Fruit fly (Drosophila melanogaster) whole organism, embryonic: ENCODE measurements around the gene Tcs4.
A peak's percentile ranks its signal among the peaks of the same experiment; 100 is the strongest.

Experiments used
- B-H2 ChIP-seq: fragments of 200-800 bp; sonication (Bioruptor generic); optimal IDR thresholded peaks from 2 replicates; lab custom pipeline; 2018; ENCODE audit warnings: missing biosample characterization, mild to moderate bottlenecking, missing genetic modification characterization
- CG11456 ChIP-seq: fragments of 200-800 bp; sonication (Bioruptor generic); IDR thresholded peaks from 3 replicates; pipeline ENCODE4 v1.3.6; 2022; ENCODE audit warnings: missing biosample characterization, missing genetic modification characterization
- CG11696 ChIP-seq: fragments of 200-800 bp; sonication (Bioruptor generic); IDR thresholded peaks from 2 replicates; pipeline ENCODE4 v1.3.6; 2022; ENCODE audit warnings: missing biosample characterization, missing genetic modification characterization
- CG12236 ChIP-seq: fragments of 200-800 bp; sonication (Bioruptor generic); optimal IDR thresholded peaks from 2 replicates; lab custom pipeline; 2016; ENCODE audit warnings: missing biosample characterization, missing genetic modification characterization
- CG13424 ChIP-seq: fragments of 200-800 bp; sonication (Bioruptor generic); optimal IDR thresholded peaks from 2 replicates; lab custom pipeline; 2019; ENCODE audit warnings: missing biosample characterization, mild to moderate bottlenecking, missing genetic modification characterization, moderate library complexity
- CG14014 ChIP-seq: fragments of 200-800 bp; sonication (Bioruptor generic); IDR thresholded peaks from 2 replicates; pipeline ENCODE4 v1.3.6; 2022; ENCODE audit warnings: missing biosample characterization, missing genetic modification characterization
- CG1603 ChIP-seq: fragments of 200-800 bp; sonication (Bioruptor generic); optimal IDR thresholded peaks from 2 replicates; lab custom pipeline; 2019; ENCODE audit warnings: missing biosample characterization, mild to moderate bottlenecking, missing genetic modification characterization, moderate library complexity
- CG18619 ChIP-seq: fragments of 200-800 bp; sonication (Bioruptor generic); optimal IDR thresholded peaks from 3 replicates; lab custom pipeline; 2017; ENCODE audit warnings: missing biosample characterization, mild to moderate bottlenecking, missing genetic modification characterization
- CG32772 ChIP-seq: fragments of 200-800 bp; sonication (Bioruptor generic); IDR thresholded peaks from 2 replicates; pipeline ENCODE4 v1.3.6; 2022; ENCODE audit warnings: missing biosample characterization, missing genetic modification characterization
- CG3281 ChIP-seq: fragments of 200-800 bp; sonication (Bioruptor generic); optimal IDR thresholded peaks from 3 replicates; lab custom pipeline; 2017; ENCODE audit warnings: missing biosample characterization, mild to moderate bottlenecking, missing genetic modification characterization
- CG34224 ChIP-seq: fragments of 200-800 bp; sonication (Bioruptor generic); IDR thresholded peaks from 3 replicates; pipeline ENCODE4 v1.3.6; 2022; ENCODE audit warnings: missing biosample characterization, missing genetic modification characterization; ENCODE audit not compliant: partially characterized antibody
- CG3847 ChIP-seq: fragments of 200-800 bp; sonication (Bioruptor generic); IDR thresholded peaks from 2 replicates; pipeline ENCODE4 v1.3.6; 2022; ENCODE audit warnings: missing biosample characterization, missing genetic modification characterization
- CG3995 ChIP-seq: fragments of 200-800 bp; sonication (Bioruptor generic); optimal IDR thresholded peaks from 3 replicates; lab custom pipeline; 2016; ENCODE audit warnings: missing biosample characterization, missing genetic modification characterization
- CG8281 ChIP-seq: fragments of 200-800 bp; sonication (Bioruptor generic); optimal IDR thresholded peaks from 2 replicates; lab custom pipeline; 2018; ENCODE audit warnings: missing biosample characterization, mild to moderate bottlenecking, missing genetic modification characterization, moderate library complexity
- CG8388 ChIP-seq: fragments of 200-800 bp; sonication (Bioruptor generic); optimal IDR thresholded peaks from 2 replicates; lab custom pipeline; 2019; ENCODE audit warnings: missing biosample characterization, mild to moderate bottlenecking, missing genetic modification characterization, moderate library complexity
- CG8944 ChIP-seq: fragments of 200-800 bp; sonication (Bioruptor generic); optimal IDR thresholded peaks from 3 replicates; lab custom pipeline; 2016; ENCODE audit warnings: missing biosample characterization, missing genetic modification characterization
- CG9609 ChIP-seq: fragments of 200-800 bp; sonication (Bioruptor generic); optimal IDR thresholded peaks from 3 replicates; lab custom pipeline; 2016; ENCODE audit warnings: missing biosample characterization, missing genetic modification characterization
- CG9817 ChIP-seq: fragments of 200-800 bp; sonication (Bioruptor generic); optimal IDR thresholded peaks from 2 replicates; lab custom pipeline; 2018; ENCODE audit warnings: missing biosample characterization, mild to moderate bottlenecking, missing genetic modification characterization, moderate library complexity
- CG9932 ChIP-seq: fragments of 200-800 bp; sonication (Bioruptor generic); IDR thresholded peaks from 2 replicates; pipeline ENCODE4 v1.3.6; 2022; ENCODE audit warnings: missing biosample characterization, missing genetic modification characterization
- CTCF ChIP-seq: fragments of 200-800 bp; sonication (Bioruptor generic); optimal IDR thresholded peaks from 2 replicates; lab custom pipeline; 2017; ENCODE audit warnings: missing biosample characterization, mild to moderate bottlenecking, missing genetic modification characterization, moderate library complexity
- Deaf1 ChIP-seq: fragments of 200-800 bp; optimal IDR thresholded peaks from 3 replicates; lab custom pipeline; 2019; ENCODE audit warnings: missing biosample characterization, mild to moderate bottlenecking, missing genetic modification characterization, moderate library complexity
- E2f2 ChIP-seq: fragments of 200-800 bp; sonication (Bioruptor generic); IDR thresholded peaks from 2 replicates; pipeline ENCODE4 v1.3.6; 2022; ENCODE audit warnings: missing biosample characterization, missing genetic modification characterization
- Ets97D ChIP-seq: fragments of 200-800 bp; sonication (Bioruptor generic); optimal IDR thresholded peaks from 3 replicates; lab custom pipeline; 2016; ENCODE audit warnings: missing biosample characterization, missing genetic modification characterization
- MTF-1 ChIP-seq: fragments of 200-800 bp; sonication (Bioruptor generic); optimal IDR thresholded peaks from 2 replicates; lab custom pipeline; 2018; ENCODE audit warnings: missing biosample characterization, mild to moderate bottlenecking, missing genetic modification characterization, borderline replicate concordance
- Neu2 ChIP-seq: fragments of 200-800 bp; sonication (Bioruptor generic); optimal IDR thresholded peaks from 3 replicates; lab custom pipeline; 2016; ENCODE audit warnings: missing biosample characterization, missing genetic modification characterization, borderline replicate concordance
- Pdp1 ChIP-seq, 2 experiments: fragments of 200-800 bp; sonication (Bioruptor generic); optimal IDR thresholded peaks; 3 replicates each; lab custom pipeline; 2016; ENCODE audit warnings: missing biosample characterization in 2 of 2, missing genetic modification characterization in 2 of 2, mild to moderate bottlenecking in 1 of 2, moderate library complexity in 1 of 2
- Sox100B ChIP-seq: fragments of 200-800 bp; sonication (Bioruptor generic); optimal IDR thresholded peaks from 3 replicates; lab custom pipeline; 2018; ENCODE audit warnings: missing biosample characterization, mild to moderate bottlenecking, missing genetic modification characterization
- Spps ChIP-seq: fragments of 200-800 bp; sonication (Bioruptor generic); optimal IDR thresholded peaks from 2 replicates; lab custom pipeline; 2018; ENCODE audit warnings: missing biosample characterization, mild to moderate bottlenecking, missing genetic modification characterization
- Taf1 ChIP-seq: fragments of 200-800 bp; sonication (Bioruptor generic); IDR thresholded peaks from 2 replicates; pipeline ENCODE4 v1.3.6; 2022; ENCODE audit warnings: missing biosample characterization, missing genetic modification characterization
- Usf ChIP-seq: fragments of 200-800 bp; sonication (Bioruptor generic); optimal IDR thresholded peaks from 2 replicates; lab custom pipeline; 2017; ENCODE audit warnings: missing genotype, missing biosample characterization, missing genetic modification characterization
- ato ChIP-seq: fragments of 200-800 bp; sonication (Bioruptor generic); IDR thresholded peaks from 2 replicates; pipeline ENCODE4 v1.3.6; 2022; ENCODE audit warnings: missing biosample characterization, missing genetic modification characterization; ENCODE audit not compliant: partially characterized antibody
- btn ChIP-seq: fragments of 200-800 bp; sonication (Bioruptor generic); optimal IDR thresholded peaks from 2 replicates; lab custom pipeline; 2016; ENCODE audit warnings: missing biosample characterization, missing genetic modification characterization
- cas ChIP-seq: fragments of 200-800 bp; sonication (Bioruptor generic); IDR thresholded peaks from 2 replicates; pipeline ENCODE4 v1.3.6; 2022; ENCODE audit warnings: missing biosample characterization, missing genetic modification characterization
- ci ChIP-seq: fragments of 200-800 bp; sonication (Bioruptor generic); IDR thresholded peaks from 3 replicates; pipeline ENCODE4 v1.3.6; 2022; ENCODE audit warnings: missing biosample characterization, missing genetic modification characterization
- dm ChIP-seq: fragments of 200-800 bp; sonication (Bioruptor generic); optimal IDR thresholded peaks from 3 replicates; lab custom pipeline; 2016; ENCODE audit warnings: missing biosample characterization, missing genetic modification characterization
- dmrt11E ChIP-seq: fragments of 200-800 bp; sonication (Bioruptor generic); optimal IDR thresholded peaks from 3 replicates; lab custom pipeline; 2018; ENCODE audit warnings: missing biosample characterization, mild to moderate bottlenecking, missing genetic modification characterization, moderate library complexity
- fd3F ChIP-seq: fragments of 200-800 bp; sonication (Bioruptor generic); optimal IDR thresholded peaks from 2 replicates; lab custom pipeline; 2018; ENCODE audit warnings: missing biosample characterization, mild to moderate bottlenecking, missing genetic modification characterization, moderate library complexity
- gce ChIP-seq: fragments of 200-800 bp; sonication (Bioruptor generic); IDR thresholded peaks from 3 replicates; pipeline ENCODE4 v1.3.6; 2022; ENCODE audit warnings: missing biosample characterization, missing genetic modification characterization
- hb ChIP-seq: fragments of 200-800 bp; sonication (Bioruptor generic); IDR thresholded peaks from 3 replicates; pipeline ENCODE4 v1.3.6; 2022; ENCODE audit warnings: missing biosample characterization, missing genetic modification characterization; ENCODE audit not compliant: partially characterized antibody
- knrl ChIP-seq: fragments of 200-800 bp; sonication (Bioruptor generic); IDR thresholded peaks from 3 replicates; pipeline ENCODE4 v1.3.6; 2022; ENCODE audit warnings: missing biosample characterization, missing genetic modification characterization; ENCODE audit not compliant: partially characterized antibody
- oc ChIP-seq: fragments of 200-800 bp; sonication (Bioruptor generic); optimal IDR thresholded peaks from 2 replicates; lab custom pipeline; 2018; ENCODE audit warnings: missing biosample characterization, mild to moderate bottlenecking, missing genetic modification characterization, moderate library complexity
- pan ChIP-seq, 4 experiments: fragments of >200 bp in 3 of 4; fragments of 200-800 bp in 1 of 4; sonication (Bioruptor generic) in 1 of 4; optimal IDR thresholded peaks in 3 of 4; IDR thresholded peaks in 1 of 4; 2 replicates each; pipeline versions ENCODE4 v1.3.6 to Lab custom; 2017 to 2022; ENCODE audit warnings: missing biosample characterization in 2 of 4, missing genetic modification characterization in 2 of 4, mixed read lengths in 1 of 4
- sim ChIP-seq: fragments of 200-800 bp; sonication (Bioruptor generic); IDR thresholded peaks from 2 replicates; pipeline ENCODE4 v1.3.6; 2022; ENCODE audit warnings: missing biosample characterization, missing genetic modification characterization
- so ChIP-seq: fragments of 200-800 bp; sonication (Bioruptor generic); IDR thresholded peaks from 3 replicates; pipeline ENCODE4 v1.3.6; 2022; ENCODE audit warnings: missing biosample characterization, missing genetic modification characterization
- tna ChIP-seq: fragments of 200-800 bp; sonication (Bioruptor generic); IDR thresholded peaks from 2 replicates; pipeline ENCODE4 v1.3.6; 2022; ENCODE audit warnings: missing biosample characterization, missing genetic modification characterization; ENCODE audit not compliant: partially characterized antibody
- ttk ChIP-seq: fragments of 200-800 bp; sonication (Bioruptor generic); IDR thresholded peaks from 2 replicates; pipeline ENCODE4 v2.1.2; 2022; ENCODE audit warnings: missing biosample characterization, missing genetic modification characterization
- tx ChIP-seq: fragments of 200-800 bp; sonication (Bioruptor generic); optimal IDR thresholded peaks from 2 replicates; lab custom pipeline; 2016; ENCODE audit warnings: missing biosample characterization, missing genetic modification characterization
- usp ChIP-seq: fragments of >200 bp; optimal IDR thresholded peaks from 2 replicates; lab custom pipeline; 2017; ENCODE audit warnings: missing biosample characterization, missing genetic modification characterization
- yki ChIP-seq: fragments of >200 bp; optimal IDR thresholded peaks from 3 replicates; lab custom pipeline; 2018

The Tcs4 gene

DNA sequence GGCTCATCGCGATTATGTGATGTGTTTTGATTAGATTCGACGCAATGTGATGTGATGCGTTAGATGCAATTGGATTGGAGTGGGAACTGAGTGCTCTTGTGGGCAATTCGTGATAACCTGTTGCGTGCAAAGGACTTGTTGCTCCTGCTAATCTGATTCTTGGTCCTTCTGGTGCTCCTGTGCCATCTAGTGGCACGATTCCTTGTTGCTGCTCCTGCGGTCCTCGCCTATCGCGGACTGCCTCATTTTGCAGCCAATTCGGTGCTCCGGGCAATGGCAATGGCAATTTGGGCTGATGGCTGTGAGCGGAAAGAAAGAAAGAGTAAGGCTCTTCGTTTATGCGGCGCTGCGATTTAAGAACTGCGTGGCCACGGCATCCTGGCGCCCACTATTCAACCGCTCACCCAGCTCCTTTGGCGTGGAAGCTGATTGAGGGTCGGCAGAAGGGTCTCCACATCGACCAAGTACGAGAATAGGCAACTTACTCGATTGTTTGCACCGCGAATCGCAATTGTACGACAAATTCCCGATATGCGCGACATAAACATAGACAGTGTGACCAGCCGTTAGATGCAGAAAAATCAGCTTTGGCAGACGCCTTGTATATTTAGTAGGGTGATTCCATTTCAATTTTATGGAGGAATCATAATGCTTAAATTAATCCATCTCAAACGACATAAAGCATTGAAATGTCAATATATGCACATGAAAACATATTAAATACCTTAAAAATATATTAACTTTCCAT is 8.4 kb downstream of the Tcs4 start, which contains the start of gene Mer (continued):
- TF ChIP-seq so: peak; percentile 84; the same call in 1 of the 3 replicates
- peak; percentile 12 for TF ChIP-seq CTCF (GFP tag; lab: Kevin White, UChicago)
- TF ChIP-seq B-H2: peak; percentile 66
- peak; percentile 69 for TF ChIP-seq Taf1 (GFP tag; lab: Robert Waterston, UW)
- TF ChIP-seq CG13424: peak; percentile 82
- peak; percentile 48 for TF ChIP-seq Ets97D (GFP tag; lab: Kevin White, UChicago)
- TF ChIP-seq oc (tag; lab: Kevin White, UChicago): peak; percentile 59
- TF ChIP-seq Neu2 (GFP tag; lab: Kevin White, UChicago): peak; percentile 62
- peak; percentile 73; the same call in 1 of the 3 replicates for TF ChIP-seq CG11456 (GFP tag; lab: Robert Waterston, UW)
- no peak for TF ChIP-seq knrl (GFP tag; lab: Robert Waterston, UW)
- peak; percentile 86 for TF ChIP-seq CG9609
- TF ChIP-seq Spps (tag; lab: Kevin White, UChicago): peak; percentile 56
- peak; percentile 89 for TF ChIP-seq ci (GFP tag; lab: Robert Waterston, UW)
- TF ChIP-seq gce (GFP tag; lab: Robert Waterston, UW): peak; percentile 70; the same call in 1 of the 3 replicates
- peak; percentile 76 for TF ChIP-seq CG9932 (GFP tag; lab: Robert Waterston, UW)
- TF ChIP-seq MTF-1: peak; percentile 71
- TF ChIP-seq btn (GFP tag; lab: Kevin White, UChicago): peak; percentile 74
- peak; percentile 59 for TF ChIP-seq dm (GFP tag; lab: Kevin White, UChicago)
- TF ChIP-seq ttk (GFP tag; lab: Robert Waterston, UW): peak; percentile 74
- TF ChIP-seq Sox100B (GFP tag; lab: Kevin White, UChicago): no peak
- TF ChIP-seq ato (GFP tag; lab: Robert Waterston, UW): no peak
- no peak for TF ChIP-seq pan (optimal IDR thresholded peaks at IDR 0.05; lab: Kevin White, UChicago)
- TF ChIP-seq pan (GFP tag; optimal IDR thresholded peaks at IDR 0.05 in 1 of 2, IDR thresholded peaks at IDR 0.05 in 1 of 2): peak in 1 of 2 experiments; percentile 87
- TF ChIP-seq CG8388 (GFP tag; lab: Kevin White, UChicago): peak; percentile 73
- peak; percentile 75 for TF ChIP-seq CG3847 (GFP tag; lab: Robert Waterston, UW)
- peak; percentile 78 for TF ChIP-seq CG9817 (tag; lab: Kevin White, UChicago)
- TF ChIP-seq CG18619 (GFP tag; lab: Kevin White, UChicago): peak; percentile 83
- TF ChIP-seq sim (GFP tag; lab: Robert Waterston, UW): peak; percentile 67
- TF ChIP-seq cas: peak; percentile 82
- peak; percentile 51 for TF ChIP-seq CG12236 (GFP tag; lab: Kevin White, UChicago)
- peak; percentile 68 for TF ChIP-seq CG32772 (GFP tag; lab: Robert Waterston, UW)
- TF ChIP-seq usp (GFP tag; lab: Kevin White, UChicago): no peak
- TF ChIP-seq fd3F (GFP tag; lab: Kevin White, UChicago): peak; percentile 74
- no peak for TF ChIP-seq hb (GFP tag; lab: Robert Waterston, UW)
- TF ChIP-seq tna: peak; percentile 38; the same call in 1 of the 2 replicates
- TF ChIP-seq CG3281 (GFP tag; lab: Kevin White, UChicago): peak; percentile 90
- TF ChIP-seq CG1603 (tag; lab: Kevin White, UChicago): peak; percentile 93
- TF ChIP-seq CG3995: peak; percentile 44
- no peak for TF ChIP-seq CG34224 (GFP tag; lab: Robert Waterston, UW)
- peak; percentile 63; the same call in 1 of the 2 replicates for TF ChIP-seq E2f2 (GFP tag; lab: Robert Waterston, UW)
- TF ChIP-seq dmrt11E (tag; lab: Kevin White, UChicago): peak; percentile 76
- TF ChIP-seq CG8944 (GFP tag; lab: Kevin White, UChicago): peak; percentile 78
- TF ChIP-seq CG11696: no peak
- TF ChIP-seq Usf (GFP tag; lab: Kevin White, UChicago): peak; percentile 57
- TF ChIP-seq CG8281: peak; percentile 63
- TF ChIP-seq Pdp1 (GFP tag; optimal IDR thresholded peaks at IDR 0.05; lab: Kevin White, UChicago): peak; percentile 78 to 81
- peak; percentile 76 for TF ChIP-seq CG14014 (GFP tag; lab: Robert Waterston, UW)
- peak; percentile 41 for TF ChIP-seq yki (lab: Kevin White, UChicago)
- peak; percentile 73 for TF ChIP-seq tx (GFP tag; lab: Kevin White, UChicago)
- peak; percentile 54 for TF ChIP-seq Deaf1 (tag; lab: Kevin White, UChicago)
